Worm (Caenorhabditis elegans) whole organism, mixed stage, embryonic: ENCODE data around the gene rdy-2.

Experiments used
- ceh-39 ChIP-seq: fragments of 150-350 bp; optimal IDR thresholded peaks from 2 replicates; lab custom pipeline; 2014; ENCODE audit warnings: missing biosample characterization, missing genetic modification characterization
- ces-1 ChIP-seq: fragments of 150-350 bp; optimal IDR thresholded peaks from 2 replicates; lab custom pipeline; 2014; ENCODE audit warnings: missing biosample characterization, missing genetic modification reagents, missing genetic modification characterization
- elt-3 ChIP-seq: fragments of 150-350 bp; optimal IDR thresholded peaks from 2 replicates; lab custom pipeline; 2014; ENCODE audit warnings: missing biosample characterization, missing genetic modification characterization
- mab-5 ChIP-seq: fragments of 150-350 bp; optimal IDR thresholded peaks from 2 replicates; lab custom pipeline; 2014; ENCODE audit warnings: missing biosample characterization, missing genetic modification characterization
- nhr-237 ChIP-seq: fragments of 150-350 bp; optimal IDR thresholded peaks from 2 replicates; lab custom pipeline; 2014; ENCODE audit warnings: missing biosample characterization, missing genetic modification characterization
- nhr-28 ChIP-seq: fragments of 150-350 bp; optimal IDR thresholded peaks from 2 replicates; lab custom pipeline; 2014; ENCODE audit warnings: missing biosample characterization, missing genetic modification characterization
- unc-62 ChIP-seq: fragments of 150-350 bp; optimal IDR thresholded peaks from 2 replicates; lab custom pipeline; 2014; ENCODE audit warnings: missing biosample characterization, missing genetic modification reagents, missing genetic modification characterization

ce11 chrV:13621720-13622119, 20.9 kb upstream of the rdy-2 start, which contains the start of gene F53F4.16:
- TF ChIP-seq mab-5 (tag; lab: Kevin White, UChicago): no peak
- no peak for TF ChIP-seq elt-3
- TF ChIP-seq ceh-39 (tag; lab: Kevin White, UChicago): no peak
- TF ChIP-seq nhr-28 (tag; lab: Kevin White, UChicago): no peak
- TF ChIP-seq unc-62 (GFP tag; lab: Kevin White, UChicago): no peak
- no peak for TF ChIP-seq ces-1 (GFP tag; lab: Kevin White, UChicago)
- no peak for TF ChIP-seq nhr-237 (tag; lab: Kevin White, UChicago)
